Fruit fly (Drosophila melanogaster) whole organism, embryonic: ENCODE data around the gene CG13088.

Experiments
- ATbp ChIP-seq: fragments of 200-800 bp; sonication (Bioruptor generic); optimal IDR thresholded peaks from 2 replicates; lab custom pipeline; 2017; ENCODE audit warnings: missing biosample characterization, mild to moderate bottlenecking, missing genetic modification characterization, missing genetic modification reagents
- Awh ChIP-seq: fragments of 200-800 bp; sonication (Bioruptor generic); IDR thresholded peaks from 2 replicates; pipeline ENCODE4, ENCODE4 v1.3.6; 2022; ENCODE audit warnings: missing biosample characterization, missing genetic modification characterization
- B-H2 ChIP-seq: fragments of 200-800 bp; sonication (Bioruptor generic); optimal IDR thresholded peaks from 2 replicates; lab custom pipeline; 2018; ENCODE audit warnings: missing biosample characterization, mild to moderate bottlenecking, missing genetic modification characterization
- Bteb2 ChIP-seq: fragments of 200-800 bp; sonication (Bioruptor generic); optimal IDR thresholded peaks from 2 replicates; lab custom pipeline; 2016; ENCODE audit warnings: missing biosample characterization, missing genetic modification characterization
- CG11560 ChIP-seq: fragments of 200-800 bp; sonication (Bioruptor generic); IDR thresholded peaks from 3 replicates; pipeline ENCODE4 v1.3.6; 2022; ENCODE audit warnings: missing biosample characterization, missing genetic modification characterization
- CG12299 ChIP-seq: fragments of 200-800 bp; sonication (Bioruptor generic); optimal IDR thresholded peaks from 2 replicates; lab custom pipeline; 2018; ENCODE audit warnings: missing biosample characterization, mild to moderate bottlenecking, missing genetic modification characterization
- CG13296 ChIP-seq: fragments of 200-800 bp; sonication (Bioruptor generic); optimal IDR thresholded peaks from 3 replicates; lab custom pipeline; 2018; ENCODE audit warnings: missing biosample characterization, mild to moderate bottlenecking, missing genetic modification characterization
- CG15696 ChIP-seq: fragments of 200-800 bp; sonication (Bioruptor generic); optimal IDR thresholded peaks from 2 replicates; lab custom pipeline; 2019; ENCODE audit warnings: missing biosample characterization, mild to moderate bottlenecking, missing genetic modification characterization, moderate library complexity
- CG1602 ChIP-seq: fragments of 200-800 bp; sonication (Bioruptor generic); optimal IDR thresholded peaks from 3 replicates; lab custom pipeline; 2016; ENCODE audit warnings: missing biosample characterization, missing genetic modification characterization
- CG17186 ChIP-seq: fragments of 200-800 bp; sonication (Bioruptor generic); optimal IDR thresholded peaks from 3 replicates; lab custom pipeline; 2017; ENCODE audit warnings: missing biosample characterization, missing genetic modification reagents, missing genetic modification characterization
- CG17385 ChIP-seq: fragments of 200-800 bp; sonication (Bioruptor generic); optimal IDR thresholded peaks from 3 replicates; lab custom pipeline; 2018; ENCODE audit warnings: missing biosample characterization, mild to moderate bottlenecking, missing genetic modification characterization
- CG2199 ChIP-seq: fragments of 200-800 bp; sonication (Bioruptor generic); IDR thresholded peaks from 3 replicates; pipeline ENCODE4 v1.3.6; 2022; ENCODE audit warnings: missing biosample characterization, missing genetic modification characterization
- CG2875 ChIP-seq: fragments of 200-800 bp; sonication (Bioruptor generic); optimal IDR thresholded peaks from 2 replicates; lab custom pipeline; 2017; ENCODE audit warnings: missing biosample characterization, mild to moderate bottlenecking, missing genetic modification characterization, missing genetic modification reagents
- CG31365 ChIP-seq: fragments of 200-800 bp; sonication (Bioruptor generic); optimal IDR thresholded peaks from 2 replicates; lab custom pipeline; 2018; ENCODE audit warnings: missing biosample characterization, mild to moderate bottlenecking, missing genetic modification characterization
- CG34422 ChIP-seq: fragments of 200-800 bp; sonication (Bioruptor generic); IDR thresholded peaks from 3 replicates; pipeline ENCODE4 v1.3.6; 2022; ENCODE audit warnings: missing biosample characterization, missing genetic modification characterization
- CG3726 ChIP-seq: fragments of 200-800 bp; sonication (Bioruptor generic); IDR thresholded peaks from 3 replicates; pipeline ENCODE4, ENCODE4 v1.3.6; 2022; ENCODE audit warnings: missing biosample characterization, missing genetic modification characterization
- CG6765 ChIP-seq: fragments of 200-800 bp; sonication (Bioruptor generic); optimal IDR thresholded peaks from 3 replicates; lab custom pipeline; 2017; ENCODE audit warnings: missing biosample characterization, mild to moderate bottlenecking, missing genetic modification characterization
- CG7556 ChIP-seq: fragments of 200-800 bp; sonication (Bioruptor generic); optimal IDR thresholded peaks from 2 replicates; lab custom pipeline; 2017; ENCODE audit warnings: missing biosample characterization, mild to moderate bottlenecking, missing genetic modification characterization
- CG7987 ChIP-seq: fragments of 200-800 bp; sonication (Bioruptor generic); optimal IDR thresholded peaks from 2 replicates; lab custom pipeline; 2018; ENCODE audit warnings: missing biosample characterization, mild to moderate bottlenecking, missing genetic modification characterization, moderate library complexity
- D19A ChIP-seq: fragments of 200-800 bp; optimal IDR thresholded peaks from 3 replicates; lab custom pipeline; 2019; ENCODE audit warnings: missing biosample characterization, mild to moderate bottlenecking, missing genetic modification characterization, moderate library complexity
- H15 ChIP-seq: fragments of 200-800 bp; sonication (Bioruptor generic); IDR thresholded peaks from 3 replicates; pipeline ENCODE4 v1.3.6; 2022; ENCODE audit warnings: missing biosample characterization, missing genetic modification characterization
- HLH4C ChIP-seq: fragments of 200-800 bp; sonication (Bioruptor generic); IDR thresholded peaks from 3 replicates; pipeline ENCODE4 v1.3.6; 2022; ENCODE audit warnings: missing biosample characterization, missing genetic modification characterization; ENCODE audit not compliant: partially characterized antibody
- HLHmδ ChIP-seq: fragments of 200-800 bp; sonication (Bioruptor generic); optimal IDR thresholded peaks from 2 replicates; lab custom pipeline; 2018; ENCODE audit warnings: missing biosample characterization, mild to moderate bottlenecking, missing genetic modification characterization, moderate library complexity
- Hmx ChIP-seq: fragments of 200-800 bp; sonication (Bioruptor generic); optimal IDR thresholded peaks from 2 replicates; lab custom pipeline; 2016; ENCODE audit warnings: missing biosample characterization, missing genetic modification characterization
- Hr78 ChIP-seq, 2 experiments: fragments of 200-800 bp in 1 of 2; fragments of >200 bp in 1 of 2; sonication (Bioruptor generic) in 1 of 2; optimal IDR thresholded peaks; 2 replicates each; lab custom pipeline; 2017 to 2019; ENCODE audit warnings: missing biosample characterization in 2 of 2, missing genetic modification characterization in 2 of 2, mild to moderate bottlenecking in 1 of 2, moderate library complexity in 1 of 2
- Lhr ChIP-seq: fragments of 200-800 bp; sonication (Bioruptor generic); optimal IDR thresholded peaks from 3 replicates; lab custom pipeline; 2017; ENCODE audit warnings: mild to moderate bottlenecking, missing biosample characterization, missing genetic modification reagents, missing genetic modification characterization
- Myb ChIP-seq: fragments of 200-800 bp; sonication (Bioruptor generic); optimal IDR thresholded peaks from 2 replicates; lab custom pipeline; 2016; ENCODE audit warnings: missing biosample characterization, missing genetic modification characterization
- NFAT ChIP-seq: fragments of 200-800 bp; sonication (Bioruptor generic); IDR thresholded peaks from 2 replicates; pipeline ENCODE4 v1.3.6; 2022; ENCODE audit warnings: missing biosample characterization, missing genetic modification characterization
- PHDP ChIP-seq: fragments of 200-800 bp; sonication (Bioruptor generic); optimal IDR thresholded peaks from 3 replicates; lab custom pipeline; 2018; ENCODE audit warnings: missing biosample characterization, mild to moderate bottlenecking, missing genetic modification characterization, moderate library complexity
- Scr ChIP-seq: fragments of 200-800 bp; sonication (Bioruptor generic); IDR thresholded peaks from 2 replicates; pipeline ENCODE4 v1.3.6; 2022; ENCODE audit warnings: missing biosample characterization, missing genetic modification characterization; ENCODE audit not compliant: partially characterized antibody
- Sox102F ChIP-seq: fragments of 200-800 bp; sonication (Bioruptor generic); optimal IDR thresholded peaks from 2 replicates; lab custom pipeline; 2018; ENCODE audit warnings: missing biosample characterization, mild to moderate bottlenecking, missing genetic modification characterization, moderate library complexity
- Tbp ChIP-seq: fragments of >200 bp; optimal IDR thresholded peaks from 2 replicates; lab custom pipeline; 2018; ENCODE audit warnings: missing biosample characterization, missing genetic modification characterization
- Xrp1 ChIP-seq: fragments of 200-800 bp; sonication (Bioruptor generic); IDR thresholded peaks from 2 replicates; pipeline ENCODE4 v1.3.6; 2022; ENCODE audit warnings: missing biosample characterization, missing genetic modification characterization
- bcd ChIP-seq: fragments of 200-800 bp; sonication (Bioruptor generic); optimal IDR thresholded peaks from 2 replicates; lab custom pipeline; 2017; ENCODE audit warnings: missing biosample characterization, mild to moderate bottlenecking, missing genetic modification characterization
- bowl ChIP-seq: fragments of 200-800 bp; sonication (Bioruptor generic); IDR thresholded peaks from 2 replicates; pipeline ENCODE4 v1.3.6; 2022; ENCODE audit warnings: missing biosample characterization, missing genetic modification characterization
- cas ChIP-seq: fragments of 200-800 bp; sonication (Bioruptor generic); IDR thresholded peaks from 2 replicates; pipeline ENCODE4 v1.3.6; 2022; ENCODE audit warnings: missing biosample characterization, missing genetic modification characterization
- crol ChIP-seq: fragments of 200-800 bp; sonication (Bioruptor generic); IDR thresholded peaks from 2 replicates; pipeline ENCODE4 v1.3.6; 2022; ENCODE audit warnings: missing biosample characterization, missing genetic modification characterization
- dati ChIP-seq: fragments of 200-800 bp; sonication (Bioruptor generic); IDR thresholded peaks from 2 replicates; pipeline ENCODE4 v1.3.6; 2022; ENCODE audit warnings: missing biosample characterization, missing genetic modification characterization
- disco-r ChIP-seq: fragments of 200-800 bp; sonication (Bioruptor generic); optimal IDR thresholded peaks from 2 replicates; lab custom pipeline; 2016; ENCODE audit warnings: missing biosample characterization, missing genetic modification characterization
- emc ChIP-seq: fragments of 200-800 bp; sonication (Bioruptor generic); optimal IDR thresholded peaks from 2 replicates; lab custom pipeline; 2016; ENCODE audit warnings: missing biosample characterization, missing genetic modification characterization
- en ChIP-seq: fragments of 200-800 bp; sonication (Bioruptor generic); optimal IDR thresholded peaks from 2 replicates; lab custom pipeline; 2016; ENCODE audit warnings: missing biosample characterization, missing genetic modification characterization
- gcm ChIP-seq: fragments of 200-800 bp; sonication (Bioruptor generic); optimal IDR thresholded peaks from 2 replicates; lab custom pipeline; 2019; ENCODE audit warnings: missing biosample characterization, mild to moderate bottlenecking, missing genetic modification characterization, moderate library complexity
- insv ChIP-seq, 2 experiments: fragments of 200-800 bp; sonication (Bioruptor generic); optimal IDR thresholded peaks; 3 replicates each; lab custom pipeline; 2016 to 2018; ENCODE audit warnings: missing biosample characterization in 2 of 2, missing genetic modification characterization in 2 of 2
- jing ChIP-seq: fragments of 200-800 bp; sonication (Bioruptor generic); optimal IDR thresholded peaks from 2 replicates; lab custom pipeline; 2018; ENCODE audit warnings: missing biosample characterization, mild to moderate bottlenecking, missing genetic modification characterization
- nau ChIP-seq: fragments of 200-800 bp; sonication (Bioruptor generic); optimal IDR thresholded peaks from 3 replicates; lab custom pipeline; 2017; ENCODE audit warnings: missing biosample characterization, mild to moderate bottlenecking, missing genetic modification characterization, missing genetic modification reagents
- phol ChIP-seq: fragments of 200-800 bp; sonication (Bioruptor generic); optimal IDR thresholded peaks from 3 replicates; lab custom pipeline; 2018; ENCODE audit warnings: missing biosample characterization, mild to moderate bottlenecking, missing genetic modification characterization, moderate library complexity
- sens ChIP-seq: fragments of 200-800 bp; sonication (Bioruptor generic); peaks from one replicate; lab custom pipeline; 2016; ENCODE audit warnings: missing biosample characterization, missing genetic modification characterization
- slbo ChIP-seq: fragments of 200-800 bp; sonication (Bioruptor generic); IDR thresholded peaks from 2 replicates; pipeline ENCODE4 v1.3.6; 2022; ENCODE audit warnings: missing biosample characterization, missing genetic modification characterization
- sna ChIP-seq: fragments of 200-800 bp; sonication (Bioruptor generic); IDR thresholded peaks from 2 replicates; pipeline ENCODE4 v1.3.6; 2022; ENCODE audit warnings: missing biosample characterization, missing genetic modification characterization; ENCODE audit not compliant: partially characterized antibody
- vfl ChIP-seq: fragments of 200-800 bp; sonication (Bioruptor generic); optimal IDR thresholded peaks from 2 replicates; lab custom pipeline; 2016; ENCODE audit warnings: missing biosample characterization, missing genetic modification characterization
- vnd ChIP-seq: fragments of 200-800 bp; sonication (Bioruptor generic); IDR thresholded peaks from 3 replicates; pipeline ENCODE4 v1.3.6; 2022; ENCODE audit warnings: missing biosample characterization, missing genetic modification characterization; ENCODE audit not compliant: partially characterized antibody
- yki ChIP-seq: fragments of >200 bp; optimal IDR thresholded peaks from 3 replicates; lab custom pipeline; 2018

The CG13088 gene

dm6 chr2L:8488735-8489134 is at the start of gene CG13088 (continued):
- no peak for TF ChIP-seq D19A (tag; lab: Kevin White, UChicago)
- peak; percentile 25 for TF ChIP-seq Lhr (GFP tag; lab: Kevin White, UChicago)
- TF ChIP-seq sens (GFP tag; lab: Kevin White, UChicago), result peak; percentile 78
- no peak for TF ChIP-seq gcm
- no peak for TF ChIP-seq Awh (GFP tag; lab: Robert Waterston, UW)
- no peak for TF ChIP-seq CG34422 (GFP tag; lab: Robert Waterston, UW)
- no peak for TF ChIP-seq CG11560 (tag; lab: Robert Waterston, UW)
- no peak for TF ChIP-seq sna (GFP tag; lab: Robert Waterston, UW)
- TF ChIP-seq phol (tag; lab: Kevin White, UChicago), result peak; percentile 43
- no peak for TF ChIP-seq nau (GFP tag; lab: Kevin White, UChicago)
- no peak for TF ChIP-seq en (GFP tag; lab: Kevin White, UChicago)
- no peak for TF ChIP-seq HLHmδ
- peak; percentile 35 for TF ChIP-seq Bteb2 (GFP tag; lab: Kevin White, UChicago)
- peak; percentile 18 for TF ChIP-seq bcd (GFP tag; lab: Kevin White, UChicago)
- peak; percentile 16 for TF ChIP-seq CG2875 (GFP tag; lab: Kevin White, UChicago)
- TF ChIP-seq insv (GFP tag; optimal IDR thresholded peaks at IDR 0.05; lab: Kevin White, UChicago), result no peak
- no peak for TF ChIP-seq CG17186 (GFP tag; lab: Kevin White, UChicago)
- TF ChIP-seq emc (GFP tag; lab: Kevin White, UChicago), result no peak
- TF ChIP-seq CG17385, result no peak
- no peak for TF ChIP-seq dati (GFP tag; lab: Robert Waterston, UW)
- no peak for TF ChIP-seq CG7556 (GFP tag; lab: Kevin White, UChicago)
- no peak for TF ChIP-seq bowl (GFP tag; lab: Robert Waterston, UW)
- TF ChIP-seq CG3726, result no peak
- TF ChIP-seq CG7987 (GFP tag; lab: Kevin White, UChicago), result peak; percentile 36
- TF ChIP-seq jing (GFP tag; lab: Kevin White, UChicago), result no peak
- no peak for TF ChIP-seq H15
- TF ChIP-seq Xrp1, result peak; percentile 64
- TF ChIP-seq CG12299 (tag; lab: Kevin White, UChicago), result no peak
- TF ChIP-seq ATbp (GFP tag; lab: Kevin White, UChicago), result no peak
- TF ChIP-seq Hmx (GFP tag; lab: Kevin White, UChicago), result no peak
- TF ChIP-seq vnd (GFP tag; lab: Robert Waterston, UW), result no peak
- TF ChIP-seq Myb (GFP tag; lab: Kevin White, UChicago), result peak; percentile 95
- TF ChIP-seq Hr78 (GFP tag; optimal IDR thresholded peaks at IDR 0.05; lab: Kevin White, UChicago), result no peak
- peak; percentile 60; the same call in 1 of the 2 replicates for TF ChIP-seq slbo (GFP tag; lab: Robert Waterston, UW)
- no peak for TF ChIP-seq yki (lab: Kevin White, UChicago)
- TF ChIP-seq Scr (GFP tag; lab: Robert Waterston, UW), result no peak
- no peak for TF ChIP-seq disco-r (GFP tag; lab: Kevin White, UChicago)
- TF ChIP-seq crol, result no peak
- no peak for TF ChIP-seq Tbp (GFP tag; lab: Kevin White, UChicago)
- TF ChIP-seq vfl, result peak; percentile 31
- TF ChIP-seq B-H2, result peak; percentile 55
- TF ChIP-seq CG13296 (GFP tag; lab: Kevin White, UChicago), result no peak
- TF ChIP-seq CG2199 (GFP tag; lab: Robert Waterston, UW), result no peak
- no peak for TF ChIP-seq CG15696 (tag; lab: Kevin White, UChicago)
- no peak for TF ChIP-seq HLH4C (GFP tag; lab: Robert Waterston, UW)
- TF ChIP-seq cas (GFP tag; lab: Robert Waterston, UW), result no peak
- TF ChIP-seq CG31365 (tag; lab: Kevin White, UChicago), result peak; percentile 99
- peak; percentile 3 for TF ChIP-seq Sox102F (GFP tag; lab: Kevin White, UChicago)
- TF ChIP-seq CG1602, result peak; percentile 6
- TF ChIP-seq NFAT, result no peak; the same call in 1 of the 2 replicates
- TF ChIP-seq PHDP (tag; lab: Kevin White, UChicago), result no peak
- no peak for TF ChIP-seq CG6765 (GFP tag; lab: Kevin White, UChicago)
